Worm (Caenorhabditis elegans): ENCODE data around the gene F21D9.11.

ce11 chrV:19206911-19207310, 45.0 kb upstream of the F21D9.11 start:
- TF ChIP-seq hlh-1 (tag; optimal IDR thresholded peaks at IDR 0.05) (no peak), elt-3 (tag; optimal IDR thresholded peaks at IDR 0.05) (no peak), mep-1 (tag; optimal IDR thresholded peaks at IDR 0.05) (no peak), snpc-4 (tag; optimal IDR thresholded peaks at IDR 0.05) (no peak), unc-39 (tag; optimal IDR thresholded peaks at IDR 0.05) (no peak), ztf-11 (tag; optimal IDR thresholded peaks at IDR 0.05) (no peak), M03D4.4 (tag; optimal IDR thresholded peaks at IDR 0.05) (no peak), nhr-28 (tag; optimal IDR thresholded peaks at IDR 0.05) (no peak), lin-13 (tag; optimal IDR thresholded peaks at IDR 0.05) (no peak), nhr-2 (tag; optimal IDR thresholded peaks at IDR 0.05) (no peak), tbx-8 (GFP tag; optimal IDR thresholded peaks at IDR 0.05) (no peak), pha-4 (tag; optimal IDR thresholded peaks at IDR 0.05) (no peak), mab-5 (tag; optimal IDR thresholded peaks at IDR 0.05) (no peak)
